Fruit fly (Drosophila melanogaster) whole organism, embryonic: ENCODE measurements around the gene scramb2.
A peak's percentile ranks its signal among the peaks of the same experiment; 100 is the strongest.

Experiments used
- BtbVII ChIP-seq: fragments of 200-800 bp; sonication (Bioruptor generic); optimal IDR thresholded peaks from 3 replicates; lab custom pipeline; 2017; ENCODE audit warnings: missing biosample characterization, mild to moderate bottlenecking, missing genetic modification characterization
- CG10209 ChIP-seq: fragments of 200-800 bp; sonication (Bioruptor generic); optimal IDR thresholded peaks from 3 replicates; lab custom pipeline; 2017; ENCODE audit warnings: missing biosample characterization, mild to moderate bottlenecking, missing genetic modification characterization, missing genetic modification reagents
- CG11398 ChIP-seq: fragments of 200-800 bp; sonication (Bioruptor generic); optimal IDR thresholded peaks from 2 replicates; lab custom pipeline; 2016; ENCODE audit warnings: missing biosample characterization, missing genetic modification characterization
- CG11723 ChIP-seq: fragments of 200-800 bp; sonication (Bioruptor generic); optimal IDR thresholded peaks from 2 replicates; lab custom pipeline; 2017; ENCODE audit warnings: missing biosample characterization, mild to moderate bottlenecking, missing genetic modification characterization
- CG12219 ChIP-seq: fragments of 200-800 bp; sonication (Bioruptor generic); optimal IDR thresholded peaks from 3 replicates; lab custom pipeline; 2018; ENCODE audit warnings: missing biosample characterization, mild to moderate bottlenecking, missing genetic modification characterization
- CG1233 ChIP-seq: fragments of 200-800 bp; sonication (Bioruptor generic); optimal IDR thresholded peaks from 4 replicates; lab custom pipeline; 2018; ENCODE audit warnings: missing biosample characterization, mild to moderate bottlenecking, missing genetic modification characterization
- CG12659 ChIP-seq: fragments of 200-800 bp; sonication (Bioruptor generic); optimal IDR thresholded peaks from 3 replicates; lab custom pipeline; 2017; ENCODE audit warnings: mild to moderate bottlenecking, missing biosample characterization, missing genetic modification reagents, missing genetic modification characterization
- CG15696 ChIP-seq: fragments of 200-800 bp; sonication (Bioruptor generic); optimal IDR thresholded peaks from 2 replicates; lab custom pipeline; 2019; ENCODE audit warnings: missing biosample characterization, mild to moderate bottlenecking, missing genetic modification characterization, moderate library complexity
- CG1603 ChIP-seq: fragments of 200-800 bp; sonication (Bioruptor generic); optimal IDR thresholded peaks from 2 replicates; lab custom pipeline; 2019; ENCODE audit warnings: missing biosample characterization, mild to moderate bottlenecking, missing genetic modification characterization, moderate library complexity
- CG1792 ChIP-seq: fragments of 200-800 bp; sonication (Bioruptor generic); optimal IDR thresholded peaks from 2 replicates; lab custom pipeline; 2016; ENCODE audit warnings: missing biosample characterization, missing genetic modification characterization
- CG1832 ChIP-seq: fragments of 200-800 bp; sonication (Bioruptor generic); optimal IDR thresholded peaks from 2 replicates; lab custom pipeline; 2017; ENCODE audit warnings: missing biosample characterization, mild to moderate bottlenecking, missing genetic modification characterization, inconsistent platforms
- CG18599 ChIP-seq: fragments of 200-800 bp; sonication (Bioruptor generic); optimal IDR thresholded peaks from 3 replicates; lab custom pipeline; 2017; ENCODE audit warnings: missing biosample characterization, missing genetic modification characterization, mild to moderate bottlenecking, moderate library complexity, missing genetic modification reagents
- CG2678 ChIP-seq: fragments of 200-800 bp; sonication (Bioruptor generic); optimal IDR thresholded peaks from 3 replicates; lab custom pipeline; 2019; ENCODE audit warnings: missing biosample characterization, mild to moderate bottlenecking, missing genetic modification characterization, moderate library complexity
- CG2889 ChIP-seq: fragments of 200-800 bp; sonication (Bioruptor generic); IDR thresholded peaks from 3 replicates; pipeline ENCODE4 v1.3.6; 2022; ENCODE audit warnings: missing biosample characterization, missing genetic modification characterization
- CG3065 ChIP-seq: fragments of 200-800 bp; sonication (Bioruptor generic); optimal IDR thresholded peaks from 2 replicates; lab custom pipeline; 2016; ENCODE audit warnings: missing biosample characterization, missing genetic modification characterization
- CG32772 ChIP-seq: fragments of 200-800 bp; sonication (Bioruptor generic); IDR thresholded peaks from 2 replicates; pipeline ENCODE4 v1.3.6; 2022; ENCODE audit warnings: missing biosample characterization, missing genetic modification characterization
- CG3726 ChIP-seq: fragments of 200-800 bp; sonication (Bioruptor generic); IDR thresholded peaks from 3 replicates; pipeline ENCODE4, ENCODE4 v1.3.6; 2022; ENCODE audit warnings: missing biosample characterization, missing genetic modification characterization
- CG6272 ChIP-seq: fragments of 200-800 bp; sonication (Bioruptor generic); IDR thresholded peaks from 2 replicates; pipeline ENCODE4 v1.3.6; 2022; ENCODE audit warnings: missing biosample characterization, missing genetic modification characterization
- CG6689 ChIP-seq: fragments of 200-800 bp; sonication (Bioruptor generic); IDR thresholded peaks from 2 replicates; pipeline ENCODE4 v1.3.6; 2022; ENCODE audit warnings: missing biosample characterization, missing genetic modification characterization
- CG7987 ChIP-seq: fragments of 200-800 bp; sonication (Bioruptor generic); optimal IDR thresholded peaks from 2 replicates; lab custom pipeline; 2018; ENCODE audit warnings: missing biosample characterization, mild to moderate bottlenecking, missing genetic modification characterization, moderate library complexity
- CG9932 ChIP-seq: fragments of 200-800 bp; sonication (Bioruptor generic); IDR thresholded peaks from 2 replicates; pipeline ENCODE4 v1.3.6; 2022; ENCODE audit warnings: missing biosample characterization, missing genetic modification characterization
- E2f2 ChIP-seq: fragments of 200-800 bp; sonication (Bioruptor generic); IDR thresholded peaks from 2 replicates; pipeline ENCODE4 v1.3.6; 2022; ENCODE audit warnings: missing biosample characterization, missing genetic modification characterization
- Ets65A ChIP-seq: fragments of 200-800 bp; sonication (Bioruptor generic); peaks from one replicate; lab custom pipeline; 2016; ENCODE audit warnings: missing biosample characterization, missing genetic modification characterization
- HLH3B ChIP-seq: fragments of 200-800 bp; sonication (Bioruptor generic); IDR thresholded peaks from 2 replicates; pipeline ENCODE4 v1.3.6; 2022; ENCODE audit warnings: missing biosample characterization, missing genetic modification characterization
- Hand ChIP-seq: fragments of 200-800 bp; sonication (Bioruptor generic); optimal IDR thresholded peaks from 2 replicates; lab custom pipeline; 2017; ENCODE audit warnings: mild to moderate bottlenecking, missing biosample characterization, missing genetic modification reagents, missing genetic modification characterization
- Opbp ChIP-seq: fragments of 200-800 bp; sonication (Bioruptor generic); IDR thresholded peaks from 3 replicates; pipeline ENCODE4 v1.3.6; 2022; ENCODE audit warnings: missing biosample characterization, missing genetic modification characterization; ENCODE audit not compliant: partially characterized antibody
- Sox100B ChIP-seq: fragments of 200-800 bp; sonication (Bioruptor generic); optimal IDR thresholded peaks from 3 replicates; lab custom pipeline; 2018; ENCODE audit warnings: missing biosample characterization, mild to moderate bottlenecking, missing genetic modification characterization
- TFAM ChIP-seq: fragments of 200-800 bp; sonication (Bioruptor generic); optimal IDR thresholded peaks from 2 replicates; lab custom pipeline; 2017; ENCODE audit warnings: missing biosample characterization, missing genetic modification characterization, inconsistent platforms
- Xbp1 ChIP-seq: fragments of 200-800 bp; sonication (Bioruptor generic); optimal IDR thresholded peaks from 3 replicates; lab custom pipeline; 2016; ENCODE audit warnings: missing biosample characterization, mild to moderate bottlenecking, missing genetic modification characterization
- dmrt11E ChIP-seq: fragments of 200-800 bp; sonication (Bioruptor generic); optimal IDR thresholded peaks from 3 replicates; lab custom pipeline; 2018; ENCODE audit warnings: missing biosample characterization, mild to moderate bottlenecking, missing genetic modification characterization, moderate library complexity
- ewg ChIP-seq: fragments of 200-800 bp; sonication (Bioruptor generic); optimal IDR thresholded peaks from 3 replicates; lab custom pipeline; 2017; ENCODE audit warnings: mild to moderate bottlenecking, missing biosample characterization, missing genetic modification reagents, missing genetic modification characterization
- fu2 ChIP-seq: fragments of 200-800 bp; sonication (Bioruptor generic); optimal IDR thresholded peaks from 2 replicates; lab custom pipeline; 2016; ENCODE audit warnings: missing biosample characterization, missing genetic modification characterization
- gsb ChIP-seq: fragments of 200-800 bp; sonication (Bioruptor generic); IDR thresholded peaks from 2 replicates; pipeline ENCODE4 v1.3.6; 2022; ENCODE audit warnings: missing biosample characterization, missing genetic modification characterization
- ham ChIP-seq: fragments of 200-800 bp; sonication (Bioruptor generic); IDR thresholded peaks from 2 replicates; pipeline ENCODE4 v1.3.6; 2022; ENCODE audit warnings: missing biosample characterization, missing genetic modification characterization
- her ChIP-seq: fragments of 200-800 bp; sonication (Bioruptor generic); optimal IDR thresholded peaks from 2 replicates; lab custom pipeline; 2016; ENCODE audit warnings: missing biosample characterization, missing genetic modification characterization
- jing ChIP-seq: fragments of 200-800 bp; sonication (Bioruptor generic); optimal IDR thresholded peaks from 2 replicates; lab custom pipeline; 2018; ENCODE audit warnings: missing biosample characterization, mild to moderate bottlenecking, missing genetic modification characterization
- ken ChIP-seq: fragments of 200-800 bp; sonication (Bioruptor generic); IDR thresholded peaks from 3 replicates; pipeline ENCODE4 v1.3.6; 2022; ENCODE audit warnings: missing biosample characterization, missing genetic modification characterization
- lab ChIP-seq: fragments of 200-800 bp; sonication (Bioruptor generic); optimal IDR thresholded peaks from 3 replicates; lab custom pipeline; 2017; ENCODE audit warnings: missing biosample characterization, missing genetic modification characterization, mild to moderate bottlenecking, moderate library complexity, missing genetic modification reagents
- p53 ChIP-seq: fragments of 200-800 bp; sonication (Bioruptor generic); optimal IDR thresholded peaks from 2 replicates; lab custom pipeline; 2016; ENCODE audit warnings: missing biosample characterization, missing genetic modification characterization
- psq ChIP-seq: fragments of 200-800 bp; sonication (Bioruptor generic); optimal IDR thresholded peaks from 2 replicates; lab custom pipeline; 2017; ENCODE audit warnings: missing biosample characterization, missing genetic modification characterization
- ranshi ChIP-seq: fragments of 200-800 bp; sonication (Bioruptor generic); IDR thresholded peaks from 2 replicates; pipeline ENCODE4 v1.3.6; 2022; ENCODE audit warnings: missing biosample characterization, missing genetic modification characterization
- row ChIP-seq: fragments of 200-800 bp; sonication (Bioruptor generic); IDR thresholded peaks from 3 replicates; pipeline ENCODE4 v1.3.6; 2022; ENCODE audit warnings: missing biosample characterization, missing genetic modification characterization
- salm ChIP-seq: fragments of 200-800 bp; sonication (Bioruptor generic); optimal IDR thresholded peaks from 2 replicates; lab custom pipeline; 2018; ENCODE audit warnings: missing biosample characterization, mild to moderate bottlenecking, missing genetic modification characterization
- schlank ChIP-seq: fragments of 200-800 bp; sonication (Bioruptor generic); optimal IDR thresholded peaks from 2 replicates; lab custom pipeline; 2018; ENCODE audit warnings: missing biosample characterization, mild to moderate bottlenecking, missing genetic modification characterization
- slbo ChIP-seq: fragments of 200-800 bp; sonication (Bioruptor generic); IDR thresholded peaks from 2 replicates; pipeline ENCODE4 v1.3.6; 2022; ENCODE audit warnings: missing biosample characterization, missing genetic modification characterization
- tgo ChIP-seq: fragments of 200-800 bp; sonication (Bioruptor generic); IDR thresholded peaks from 3 replicates; pipeline ENCODE4 v1.3.6; 2022; ENCODE audit warnings: missing biosample characterization, missing genetic modification characterization
- tx ChIP-seq: fragments of 200-800 bp; sonication (Bioruptor generic); optimal IDR thresholded peaks from 2 replicates; lab custom pipeline; 2016; ENCODE audit warnings: missing biosample characterization, missing genetic modification characterization
- wek ChIP-seq: fragments of 200-800 bp; sonication (Bioruptor generic); optimal IDR thresholded peaks from 3 replicates; lab custom pipeline; 2018; ENCODE audit warnings: missing biosample characterization, mild to moderate bottlenecking, missing genetic modification characterization, moderate library complexity

Gene scramb2

dm6 chr3L:3013496-3013895 is 33.1 kb downstream of the scramb2 start (continued):
- TF ChIP-seq ken (no peak), CG18599 (GFP tag; lab: Kevin White, UChicago) (peak; percentile 42), fu2 (GFP tag; lab: Kevin White, UChicago) (no peak), salm (tag; lab: Kevin White, UChicago) (no peak), Xbp1 (no peak), CG11723 (no peak), Ets65A (peak; percentile 69), Sox100B (GFP tag; lab: Kevin White, UChicago) (no peak), CG3726 (GFP tag; lab: Robert Waterston, UW) (no peak), CG9932 (GFP tag; lab: Robert Waterston, UW) (no peak), ranshi (GFP tag; lab: Robert Waterston, UW) (no peak), CG32772 (no peak), psq (GFP tag; lab: Kevin White, UChicago) (no peak), jing (no peak), CG1792 (GFP tag; lab: Kevin White, UChicago) (no peak), tgo (GFP tag; lab: Robert Waterston, UW) (no peak), E2f2 (GFP tag; lab: Robert Waterston, UW) (no peak), CG6272 (no peak), CG1233 (GFP tag; lab: Kevin White, UChicago) (no peak), CG7987 (GFP tag; lab: Kevin White, UChicago) (no peak), slbo (GFP tag; lab: Robert Waterston, UW) (peak; percentile 57), her (GFP tag; lab: Kevin White, UChicago) (no peak), schlank (no peak), gsb (no peak), CG12219 (GFP tag; lab: Kevin White, UChicago) (no peak), dmrt11E (tag; lab: Kevin White, UChicago) (no peak), wek (GFP tag; lab: Kevin White, UChicago) (no peak), CG10209 (GFP tag; lab: Kevin White, UChicago) (no peak), CG12659 (GFP tag; lab: Kevin White, UChicago) (no peak), ham (GFP tag; lab: Robert Waterston, UW) (no peak), CG11398 (GFP tag; lab: Kevin White, UChicago) (no peak), ewg (GFP tag; lab: Kevin White, UChicago) (no peak), CG1832 (GFP tag; lab: Kevin White, UChicago) (no peak), CG1603 (tag; lab: Kevin White, UChicago) (no peak), HLH3B (GFP tag; lab: Robert Waterston, UW) (0 out of 2 replicates have a peak, but pooled peaks have one; percentile 24), row (GFP tag; lab: Robert Waterston, UW) (no peak), Hand (GFP tag; lab: Kevin White, UChicago) (no peak), lab (peak; percentile 15), CG3065 (no peak), Opbp (GFP tag; lab: Robert Waterston, UW) (no peak), BtbVII (no peak), CG2889 (GFP tag; lab: Robert Waterston, UW) (0 out of 3 replicates have a peak, but pooled peaks have one; percentile 15), CG2678 (tag; lab: Kevin White, UChicago) (peak; percentile 7), CG6689 (GFP tag; lab: Robert Waterston, UW) (no peak), CG15696 (tag; lab: Kevin White, UChicago) (no peak), tx (GFP tag; lab: Kevin White, UChicago) (no peak), TFAM (GFP tag; lab: Kevin White, UChicago) (no peak), p53 (GFP tag; lab: Kevin White, UChicago) (no peak)
- TF ChIP-seq, all 482 proteins: peak for 10
